Worm (Caenorhabditis elegans) whole organism, young adult: ENCODE data around the gene phyh-1.

ENCODE experiments used
- B0261.1 ChIP-seq: sonication (generic microtip); optimal IDR thresholded peaks from 2 replicates; lab custom pipeline; 2016; ENCODE audit warnings: mild to moderate bottlenecking, missing genetic modification characterization, moderate library complexity, missing compliant biosample characterization
- nfya-1 ChIP-seq: sonication (generic microtip); optimal IDR thresholded peaks from 2 replicates; lab custom pipeline; 2017; ENCODE audit warnings: antibody characterized with exemption, missing compliant biosample characterization, missing genetic modification characterization, borderline replicate concordance; ENCODE audit not compliant: insufficient read depth
- nfyb-1 ChIP-seq: fragments of 200-800 bp; sonication (Bioruptor generic); IDR thresholded peaks from 2 replicates; pipeline ENCODE4 v1.3.6; 2022; ENCODE audit warnings: missing genetic modification reagents, missing genetic modification characterization, missing compliant biosample characterization
- nhr-90 ChIP-seq: sonication (generic microtip); optimal IDR thresholded peaks from 2 replicates; lab custom pipeline; 2016; ENCODE audit warnings: missing genotype, mild to moderate bottlenecking, missing genetic modification characterization, missing compliant biosample characterization
- unc-62 ChIP-seq: fragments of 150-350 bp; optimal IDR thresholded peaks from 2 replicates; lab custom pipeline; 2014; ENCODE audit warnings: missing biosample characterization, missing genetic modification reagents, missing genetic modification characterization

ce11 chrIV:17232899-17233298, 26.3 kb downstream of the phyh-1 start:
- TF ChIP-seq unc-62 (GFP tag; lab: Kevin White, UChicago): no peak
- TF ChIP-seq nhr-90 (tag; lab: Kevin White, UChicago): no peak
- no peak for TF ChIP-seq nfya-1 (tag; lab: Kevin White, UChicago)
- no peak for TF ChIP-seq B0261.1 (tag; lab: Kevin White, UChicago)
- no peak for TF ChIP-seq nfyb-1 (GFP tag; lab: Robert Waterston, UW)
